Fruit fly (Drosophila melanogaster) whole organism, embryonic: ENCODE data around the gene CG33258.

ENCODE experiments used
- Adf1 ChIP-seq: fragments of 200-800 bp; sonication (Bioruptor generic); IDR thresholded peaks from 2 replicates; pipeline ENCODE4 v1.3.6; 2022; ENCODE audit warnings: missing biosample characterization, missing genetic modification characterization
- Atf3 ChIP-seq: fragments of 200-800 bp; sonication (Bioruptor generic); optimal IDR thresholded peaks from 3 replicates; lab custom pipeline; 2016; ENCODE audit warnings: missing biosample characterization, missing genetic modification characterization
- Awh ChIP-seq: fragments of 200-800 bp; sonication (Bioruptor generic); IDR thresholded peaks from 2 replicates; pipeline ENCODE4, ENCODE4 v1.3.6; 2022; ENCODE audit warnings: missing biosample characterization, missing genetic modification characterization
- CG10267 ChIP-seq: fragments of 200-800 bp; sonication (Bioruptor generic); optimal IDR thresholded peaks from 2 replicates; lab custom pipeline; 2018; ENCODE audit warnings: missing biosample characterization, mild to moderate bottlenecking, missing genetic modification characterization, moderate library complexity
- CG10321 ChIP-seq: fragments of 200-800 bp; sonication (Bioruptor generic); IDR thresholded peaks from 2 replicates; pipeline ENCODE4 v1.3.6; 2022; ENCODE audit warnings: missing biosample characterization, missing genetic modification characterization
- CG13624 ChIP-seq: fragments of 200-800 bp; sonication (Bioruptor generic); optimal IDR thresholded peaks from 2 replicates; lab custom pipeline; 2016; ENCODE audit warnings: missing biosample characterization, missing genetic modification characterization
- CG13775 ChIP-seq: fragments of 200-800 bp; sonication (Bioruptor generic); optimal IDR thresholded peaks from 3 replicates; lab custom pipeline; 2017; ENCODE audit warnings: missing biosample characterization, mild to moderate bottlenecking, missing genetic modification characterization
- CG14710 ChIP-seq: fragments of 200-800 bp; sonication (Bioruptor generic); optimal IDR thresholded peaks from 3 replicates; lab custom pipeline; 2019; ENCODE audit warnings: missing biosample characterization, mild to moderate bottlenecking, missing genetic modification characterization, moderate library complexity
- CG16813 ChIP-seq: fragments of 200-800 bp; sonication (Bioruptor generic); IDR thresholded peaks from 3 replicates; pipeline ENCODE4 v1.3.6; 2022; ENCODE audit warnings: missing biosample characterization, missing genetic modification characterization; ENCODE audit not compliant: partially characterized antibody
- CG18599 ChIP-seq: fragments of 200-800 bp; sonication (Bioruptor generic); optimal IDR thresholded peaks from 3 replicates; lab custom pipeline; 2017; ENCODE audit warnings: missing biosample characterization, missing genetic modification characterization, mild to moderate bottlenecking, moderate library complexity, missing genetic modification reagents
- CG7556 ChIP-seq: fragments of 200-800 bp; sonication (Bioruptor generic); optimal IDR thresholded peaks from 2 replicates; lab custom pipeline; 2017; ENCODE audit warnings: missing biosample characterization, mild to moderate bottlenecking, missing genetic modification characterization
- CG7839 ChIP-seq: fragments of 200-800 bp; sonication (Bioruptor generic); optimal IDR thresholded peaks from 3 replicates; lab custom pipeline; 2018; ENCODE audit warnings: missing biosample characterization, mild to moderate bottlenecking, missing genetic modification characterization, moderate library complexity
- CG8478 ChIP-seq: fragments of >200 bp; optimal IDR thresholded peaks from 2 replicates; lab custom pipeline; 2018
- Dfd ChIP-seq, 2 experiments: fragments of >200 bp; optimal IDR thresholded peaks; 2 replicates each; lab custom pipeline; 2017; ENCODE audit warnings: missing biosample characterization in 2 of 2, missing genetic modification characterization in 2 of 2
- Hsf ChIP-seq: fragments of 200-800 bp; sonication (Bioruptor generic); optimal IDR thresholded peaks from 3 replicates; lab custom pipeline; 2016; ENCODE audit warnings: missing biosample characterization, missing genetic modification characterization
- Lhr ChIP-seq: fragments of 200-800 bp; sonication (Bioruptor generic); optimal IDR thresholded peaks from 3 replicates; lab custom pipeline; 2017; ENCODE audit warnings: mild to moderate bottlenecking, missing biosample characterization, missing genetic modification reagents, missing genetic modification characterization
- Lim3 ChIP-seq: fragments of 200-800 bp; sonication (Bioruptor generic); IDR thresholded peaks from 2 replicates; pipeline ENCODE4 v1.3.6; 2022; ENCODE audit warnings: missing biosample characterization, missing genetic modification characterization
- Max ChIP-seq: fragments of 200-800 bp; sonication (Bioruptor generic); optimal IDR thresholded peaks from 2 replicates; lab custom pipeline; 2016; ENCODE audit warnings: missing biosample characterization, mild to moderate bottlenecking, missing genetic modification characterization
- PHDP ChIP-seq: fragments of 200-800 bp; sonication (Bioruptor generic); optimal IDR thresholded peaks from 3 replicates; lab custom pipeline; 2018; ENCODE audit warnings: missing biosample characterization, mild to moderate bottlenecking, missing genetic modification characterization, moderate library complexity
- Sin3A ChIP-seq: fragments of >200 bp; optimal IDR thresholded peaks from 2 replicates; lab custom pipeline; 2018
- Spps ChIP-seq: fragments of 200-800 bp; sonication (Bioruptor generic); optimal IDR thresholded peaks from 2 replicates; lab custom pipeline; 2018; ENCODE audit warnings: missing biosample characterization, mild to moderate bottlenecking, missing genetic modification characterization
- cato ChIP-seq: fragments of 200-800 bp; sonication (Bioruptor generic); optimal IDR thresholded peaks from 2 replicates; lab custom pipeline; 2016; ENCODE audit warnings: missing biosample characterization, missing genetic modification characterization, borderline replicate concordance
- cg ChIP-seq: fragments of 200-800 bp; sonication (Bioruptor generic); optimal IDR thresholded peaks from 3 replicates; lab custom pipeline; 2019; ENCODE audit warnings: missing biosample characterization, mild to moderate bottlenecking, missing genetic modification characterization, moderate library complexity
- en ChIP-seq: fragments of 200-800 bp; sonication (Bioruptor generic); optimal IDR thresholded peaks from 2 replicates; lab custom pipeline; 2016; ENCODE audit warnings: missing biosample characterization, missing genetic modification characterization
- fd64A ChIP-seq: fragments of 200-800 bp; sonication (Bioruptor generic); optimal IDR thresholded peaks from 3 replicates; lab custom pipeline; 2018; ENCODE audit warnings: missing biosample characterization, mild to moderate bottlenecking, missing genetic modification characterization
- gcm2 ChIP-seq: fragments of 200-800 bp; sonication (Bioruptor generic); optimal IDR thresholded peaks from 2 replicates; lab custom pipeline; 2016; ENCODE audit warnings: missing biosample characterization, missing genetic modification characterization
- gsb ChIP-seq: fragments of 200-800 bp; sonication (Bioruptor generic); IDR thresholded peaks from 2 replicates; pipeline ENCODE4 v1.3.6; 2022; ENCODE audit warnings: missing biosample characterization, missing genetic modification characterization
- gsb-n ChIP-seq: fragments of 200-800 bp; sonication (Bioruptor generic); optimal IDR thresholded peaks from 3 replicates; lab custom pipeline; 2018; ENCODE audit warnings: missing biosample characterization, mild to moderate bottlenecking, missing genetic modification characterization
- jing ChIP-seq: fragments of 200-800 bp; sonication (Bioruptor generic); optimal IDR thresholded peaks from 2 replicates; lab custom pipeline; 2018; ENCODE audit warnings: missing biosample characterization, mild to moderate bottlenecking, missing genetic modification characterization
- klu ChIP-seq: fragments of 200-800 bp; sonication (Bioruptor generic); IDR thresholded peaks from 2 replicates; pipeline ENCODE4 v1.3.6; 2022; ENCODE audit warnings: missing biosample characterization, missing genetic modification characterization
- lmd ChIP-seq: fragments of 200-800 bp; sonication (Bioruptor generic); IDR thresholded peaks from 2 replicates; pipeline ENCODE4 v1.3.6; 2022; ENCODE audit warnings: missing biosample characterization, missing genetic modification characterization
- maf-S ChIP-seq: fragments of 200-800 bp; sonication (Bioruptor generic); optimal IDR thresholded peaks from 2 replicates; lab custom pipeline; 2016; ENCODE audit warnings: missing biosample characterization, missing genetic modification characterization
- mirr ChIP-seq: fragments of 200-800 bp; sonication (Bioruptor generic); optimal IDR thresholded peaks from 3 replicates; lab custom pipeline; 2018; ENCODE audit warnings: missing biosample characterization, mild to moderate bottlenecking, missing genetic modification characterization
- nau ChIP-seq: fragments of 200-800 bp; sonication (Bioruptor generic); optimal IDR thresholded peaks from 3 replicates; lab custom pipeline; 2017; ENCODE audit warnings: missing biosample characterization, mild to moderate bottlenecking, missing genetic modification characterization, missing genetic modification reagents
- nmo ChIP-seq: fragments of 200-800 bp; sonication (Bioruptor generic); optimal IDR thresholded peaks from 2 replicates; lab custom pipeline; 2018; ENCODE audit warnings: missing biosample characterization, mild to moderate bottlenecking, missing genetic modification characterization, moderate library complexity
- oc ChIP-seq: fragments of 200-800 bp; sonication (Bioruptor generic); optimal IDR thresholded peaks from 2 replicates; lab custom pipeline; 2018; ENCODE audit warnings: missing biosample characterization, mild to moderate bottlenecking, missing genetic modification characterization, moderate library complexity
- pita ChIP-seq: fragments of 200-800 bp; sonication (Bioruptor generic); optimal IDR thresholded peaks from 2 replicates; lab custom pipeline; 2017; ENCODE audit warnings: missing biosample characterization, mild to moderate bottlenecking, missing genetic modification characterization
- prd ChIP-seq, 3 experiments: fragments of >200 bp in 2 of 3; fragments of 200-800 bp in 1 of 3; sonication (Bioruptor generic) in 1 of 3; optimal IDR thresholded peaks in 2 of 3; IDR thresholded peaks in 1 of 3; 2 replicates in 2 of 3; 3 replicates in 1 of 3; pipeline versions ENCODE4 v1.3.6 to Lab custom; 2017 to 2022; ENCODE audit warnings: missing biosample characterization in 1 of 3, missing genetic modification characterization in 1 of 3
- psq ChIP-seq: fragments of 200-800 bp; sonication (Bioruptor generic); optimal IDR thresholded peaks from 2 replicates; lab custom pipeline; 2017; ENCODE audit warnings: missing biosample characterization, missing genetic modification characterization
- sc ChIP-seq, 3 experiments: fragments of >200 bp in 2 of 3; fragments of 200-800 bp in 1 of 3; sonication (Bioruptor generic) in 1 of 3; optimal IDR thresholded peaks; 2 replicates in 2 of 3; 3 replicates in 1 of 3; lab custom pipeline; 2017; ENCODE audit warnings: mild to moderate bottlenecking in 1 of 3, missing biosample characterization in 1 of 3, missing genetic modification characterization in 1 of 3, missing genetic modification reagents in 1 of 3
- seq ChIP-seq: fragments of 200-800 bp; sonication (Bioruptor generic); IDR thresholded peaks from 2 replicates; pipeline ENCODE4 v1.3.6; 2022; ENCODE audit warnings: missing biosample characterization, missing genetic modification characterization
- slou ChIP-seq: fragments of 200-800 bp; sonication (Bioruptor generic); optimal IDR thresholded peaks from 3 replicates; lab custom pipeline; 2016; ENCODE audit warnings: missing biosample characterization, missing genetic modification characterization
- sr ChIP-seq: fragments of 200-800 bp; sonication (Bioruptor generic); IDR thresholded peaks from 3 replicates; pipeline ENCODE4 v1.3.6; 2022; ENCODE audit warnings: missing biosample characterization, missing genetic modification characterization
- stc ChIP-seq: fragments of 200-800 bp; sonication (Bioruptor generic); IDR thresholded peaks from 2 replicates; pipeline ENCODE4 v1.3.6; 2022; ENCODE audit warnings: missing biosample characterization, missing genetic modification characterization
- stwl ChIP-seq: fragments of 200-800 bp; sonication (Bioruptor generic); optimal IDR thresholded peaks from 3 replicates; lab custom pipeline; 2018; ENCODE audit warnings: missing biosample characterization, mild to moderate bottlenecking, missing genetic modification characterization, moderate library complexity
- tgo ChIP-seq: fragments of 200-800 bp; sonication (Bioruptor generic); IDR thresholded peaks from 3 replicates; pipeline ENCODE4 v1.3.6; 2022; ENCODE audit warnings: missing biosample characterization, missing genetic modification characterization
- tup ChIP-seq: fragments of 200-800 bp; sonication (Bioruptor generic); optimal IDR thresholded peaks from 2 replicates; lab custom pipeline; 2016; ENCODE audit warnings: missing biosample characterization, mild to moderate bottlenecking, missing genetic modification characterization, moderate library complexity
- tx ChIP-seq: fragments of 200-800 bp; sonication (Bioruptor generic); optimal IDR thresholded peaks from 2 replicates; lab custom pipeline; 2016; ENCODE audit warnings: missing biosample characterization, missing genetic modification characterization
- vvl ChIP-seq: fragments of 200-800 bp; sonication (Bioruptor generic); IDR thresholded peaks from 2 replicates; pipeline ENCODE4 v1.3.6; 2022; ENCODE audit warnings: missing biosample characterization, missing genetic modification characterization

The CG33258 gene

dm6 chr3L:16113607-16114337 lies 31.4 kb downstream of the CG33258 start (continued):
- TF ChIP-seq Spps (tag; lab: Kevin White, UChicago): no peak
- TF ChIP-seq CG13775 (GFP tag; lab: Kevin White, UChicago): peak; percentile 84
- TF ChIP-seq CG16813 (GFP tag; lab: Robert Waterston, UW): peak; percentile 70
- peak; percentile 78 for TF ChIP-seq tgo (GFP tag; lab: Robert Waterston, UW)
- TF ChIP-seq sc (optimal IDR thresholded peaks at IDR 0.05; lab: Kevin White, UChicago): no peak
- peak; percentile 0 for TF ChIP-seq sc (GFP tag; optimal IDR thresholded peaks at IDR 0.05; lab: Kevin White, UChicago)
- TF ChIP-seq CG18599 (GFP tag; lab: Kevin White, UChicago): no peak
- TF ChIP-seq CG7556 (GFP tag; lab: Kevin White, UChicago): peak; percentile 86
- peak; percentile 5 for TF ChIP-seq fd64A (GFP tag; lab: Kevin White, UChicago)
- peak; percentile 85 for TF ChIP-seq Hsf
- peak; percentile 81 for TF ChIP-seq cg (GFP tag; lab: Kevin White, UChicago)
- peak; percentile 13 for TF ChIP-seq stwl
- TF ChIP-seq Atf3 (GFP tag; lab: Kevin White, UChicago): peak; percentile 48
- peak; percentile 72 for TF ChIP-seq Awh (GFP tag; lab: Robert Waterston, UW)
- peak; percentile 88 for TF ChIP-seq Max
- no peak for TF ChIP-seq CG7839
- TF ChIP-seq nau: no peak
- TF ChIP-seq seq: peak; percentile 83
- no peak for TF ChIP-seq CG8478 (lab: Kevin White, UChicago)
- peak; percentile 82 for TF ChIP-seq CG10267 (tag; lab: Kevin White, UChicago)
- peak; percentile 47 for TF ChIP-seq cato
- peak; percentile 73 for TF ChIP-seq CG14710 (tag; lab: Kevin White, UChicago)
- TF ChIP-seq slou (GFP tag; lab: Kevin White, UChicago): peak; percentile 32
- peak; percentile 62 for TF ChIP-seq Sin3A (lab: Kevin White, UChicago)
- no peak for TF ChIP-seq Lim3
- TF ChIP-seq psq (GFP tag; lab: Kevin White, UChicago): peak; percentile 91
- TF ChIP-seq nmo (GFP tag; lab: Kevin White, UChicago): peak; percentile 82
- TF ChIP-seq gsb-n: no peak
- no peak for TF ChIP-seq oc (tag; lab: Kevin White, UChicago)
- TF ChIP-seq lmd (GFP tag; lab: Robert Waterston, UW): peak; percentile 82; the same call in 1 of the 2 replicates
- peak; percentile 68 for TF ChIP-seq Adf1 (GFP tag; lab: Robert Waterston, UW)
- TF ChIP-seq prd (optimal IDR thresholded peaks at IDR 0.05; lab: Kevin White, UChicago): no peak
- TF ChIP-seq prd (GFP tag; IDR thresholded peaks at IDR 0.05; lab: Robert Waterston, UW): peak; percentile 82
- TF ChIP-seq maf-S (GFP tag; lab: Kevin White, UChicago): peak; percentile 82
- TF ChIP-seq klu (GFP tag; lab: Robert Waterston, UW): peak; percentile 55; the same call in 1 of the 2 replicates
- 0 out of 2 replicates have a peak, but pooled peaks have one; percentile 23 for TF ChIP-seq gsb (GFP tag; lab: Robert Waterston, UW)
- no peak for TF ChIP-seq gcm2 (GFP tag; lab: Kevin White, UChicago)
- peak; percentile 92 for TF ChIP-seq CG13624 (GFP tag; lab: Kevin White, UChicago)
- peak; percentile 26; the same call in 1 of the 3 replicates for TF ChIP-seq sr (GFP tag; lab: Robert Waterston, UW)
- TF ChIP-seq stc (GFP tag; lab: Robert Waterston, UW): peak; percentile 75
- peak; percentile 43; the same call in 1 of the 2 replicates for TF ChIP-seq CG10321
- TF ChIP-seq Lhr (GFP tag; lab: Kevin White, UChicago): peak; percentile 61
- no peak for TF ChIP-seq pita (GFP tag; lab: Kevin White, UChicago)
- TF ChIP-seq tx: peak; percentile 83
- TF ChIP-seq en (GFP tag; lab: Kevin White, UChicago): peak; percentile 27
- TF ChIP-seq PHDP (tag; lab: Kevin White, UChicago): peak; percentile 86
- TF ChIP-seq tup (GFP tag; lab: Kevin White, UChicago): peak; percentile 75
- TF ChIP-seq Dfd (GFP tag; optimal IDR thresholded peaks at IDR 0.05; lab: Kevin White, UChicago): no peak
- no peak for TF ChIP-seq mirr
- peak; percentile 90 for TF ChIP-seq vvl
- no peak for TF ChIP-seq jing
